Worm (Caenorhabditis elegans): ENCODE results near the gene srab-9.

Gene srab-9

DNA sequence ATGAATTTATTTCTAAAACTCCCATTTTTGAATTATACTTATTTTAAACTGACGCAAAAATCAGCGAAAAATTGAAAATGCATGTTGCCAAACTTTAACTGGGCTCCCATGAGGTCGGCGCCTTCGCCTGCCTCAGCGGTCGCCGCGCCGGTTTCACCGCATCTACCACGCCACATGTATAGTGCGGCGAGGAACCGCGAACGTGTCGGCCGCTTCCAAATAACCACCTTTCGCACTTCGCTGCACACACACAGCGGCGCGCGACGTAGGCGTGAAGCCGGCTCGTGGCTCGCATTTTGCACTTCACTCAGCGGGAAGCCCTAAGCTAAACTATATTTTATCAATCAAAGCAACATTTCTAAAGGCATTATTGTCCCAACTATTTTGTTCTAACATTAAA lies 40.6 kb downstream of the srab-9 start:
- no peak for TF ChIP-seq ceh-16 (tag; optimal IDR thresholded peaks at IDR 0.05)
- TF ChIP-seq ama-1 (optimal IDR thresholded peaks at IDR 0.05) = no peak
- no peak for TF ChIP-seq nhr-11 (tag; optimal IDR thresholded peaks at IDR 0.05)
- no peak for TF ChIP-seq lsy-2 (tag; optimal IDR thresholded peaks at IDR 0.05)
- no peak for TF ChIP-seq unc-62 (GFP tag; optimal IDR thresholded peaks at IDR 0.05)
- TF ChIP-seq ztf-1 (GFP tag; conservative IDR thresholded peaks at IDR 0.05) = no peak
- no peak for TF ChIP-seq lin-39 (tag; optimal IDR thresholded peaks at IDR 0.05)
- no peak for TF ChIP-seq gmeb-1 (tag; optimal IDR thresholded peaks at IDR 0.05)
- no peak for TF ChIP-seq mdl-1 (tag; optimal IDR thresholded peaks at IDR 0.05)
- no peak for TF ChIP-seq mbf-1 (tag; optimal IDR thresholded peaks at IDR 0.05)
- no peak for TF ChIP-seq lin-13 (GFP tag; optimal IDR thresholded peaks at IDR 0.05)
- TF ChIP-seq nhr-25 (tag; optimal IDR thresholded peaks at IDR 0.05) = no peak
- no peak for TF ChIP-seq blmp-1 (tag; optimal IDR thresholded peaks at IDR 0.05; ENCODE audit: insufficient read depth)
- no peak for TF ChIP-seq nhr-12 (tag; optimal IDR thresholded peaks at IDR 0.05)
- TF ChIP-seq skn-1 (tag; optimal IDR thresholded peaks at IDR 0.05) = no peak
- no peak for TF ChIP-seq zag-1 (tag; optimal IDR thresholded peaks at IDR 0.05)
- no peak for TF ChIP-seq Y55F3AM.14 (GFP tag; optimal IDR thresholded peaks at IDR 0.05)
- TF ChIP-seq crh-2 (tag; optimal IDR thresholded peaks at IDR 0.05) = no peak

DNA sequence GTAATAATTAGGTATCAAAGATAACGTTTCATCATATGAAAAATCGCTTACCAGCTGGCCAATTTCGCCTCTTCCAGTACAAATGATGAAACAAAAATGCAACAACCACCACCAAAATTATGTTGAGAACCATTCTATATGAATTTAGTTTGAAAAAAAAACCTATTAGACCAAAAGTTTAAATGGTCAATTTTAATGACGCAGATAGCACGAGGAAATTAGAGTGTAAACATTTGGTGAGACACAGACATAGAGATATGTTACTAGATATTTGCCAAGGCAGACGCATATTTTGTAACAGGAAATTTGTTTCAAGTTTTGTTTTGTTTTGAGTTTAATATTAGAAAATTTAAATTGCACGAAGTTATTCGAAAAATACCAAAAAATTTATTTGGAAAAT lies 46.7 kb downstream of the srab-9 start, which contains the start of gene cyp-33C9:
cyp-33C9 (minus strand) TSS at position 211 of the 400 bp plus-strand sequence.
- TF ChIP-seq fos-1 (tag; optimal IDR thresholded peaks at IDR 0.05) = peak; percentile 19
- TF ChIP-seq ama-1 (optimal IDR thresholded peaks at IDR 0.05) = no peak
- peak; percentile 50 for TF ChIP-seq C34F6.9 (tag; optimal IDR thresholded peaks at IDR 0.05)
- TF ChIP-seq nhr-129 (tag; optimal IDR thresholded peaks at IDR 0.05) = peak; percentile 12
- no peak for TF ChIP-seq zag-1 (tag; optimal IDR thresholded peaks at IDR 0.05)
- TF ChIP-seq peb-1 (tag; optimal IDR thresholded peaks at IDR 0.05) = no peak
- no peak for TF ChIP-seq mbf-1 (tag; optimal IDR thresholded peaks at IDR 0.05)
- TF ChIP-seq nhr-12 (tag; optimal IDR thresholded peaks at IDR 0.05) = no peak
- no peak for TF ChIP-seq ceh-16 (tag; optimal IDR thresholded peaks at IDR 0.05)
- TF ChIP-seq ZK546.5 (tag; optimal IDR thresholded peaks at IDR 0.05) = no peak
- TF ChIP-seq sma-9 (GFP tag; optimal IDR thresholded peaks at IDR 0.05) = peak; percentile 47
- no peak for TF ChIP-seq sma-9 (tag; optimal IDR thresholded peaks at IDR 0.05)

All from whole organism, L2 larva.